Worm (Caenorhabditis elegans) whole organism, late embryonic: ENCODE data around the gene F11A5.9.

Source experiments
- C08G9.2 ChIP-seq: sonication (generic microtip); optimal IDR thresholded peaks from 2 replicates; lab custom pipeline; 2016; ENCODE audit warnings: mild to moderate bottlenecking, missing genetic modification characterization, moderate library complexity, missing compliant biosample characterization
- K09A11.1 ChIP-seq: sonication (generic microtip); optimal IDR thresholded peaks from 2 replicates; lab custom pipeline; 2017; ENCODE audit warnings: antibody characterized with exemption, mild to moderate bottlenecking, missing genetic modification characterization, missing compliant biosample characterization; ENCODE audit not compliant: insufficient read depth
- dve-1 ChIP-seq: sonication (generic microtip); optimal IDR thresholded peaks from 2 replicates; lab custom pipeline; 2017; ENCODE audit warnings: antibody characterized with exemption, mild to moderate bottlenecking, missing genetic modification characterization, missing compliant biosample characterization
- elt-2 ChIP-seq: sonication (generic microtip); optimal IDR thresholded peaks from 2 replicates; lab custom pipeline; 2016; ENCODE audit warnings: missing genetic modification reagents, missing genetic modification characterization, missing compliant biosample characterization
- eyg-1 ChIP-seq: sonication (generic microtip); optimal IDR thresholded peaks from 2 replicates; lab custom pipeline; 2016; ENCODE audit warnings: missing genotype, missing genetic modification characterization, missing compliant biosample characterization
- lim-6 ChIP-seq: sonication (generic microtip); optimal IDR thresholded peaks from 2 replicates; lab custom pipeline; 2016; ENCODE audit warnings: missing genetic modification characterization, missing compliant biosample characterization
- lin-11 ChIP-seq: fragments of 200-800 bp; sonication (Bioruptor generic); optimal IDR thresholded peaks from 2 replicates; lab custom pipeline; 2018; ENCODE audit warnings: mild to moderate bottlenecking, missing genetic modification characterization, missing compliant biosample characterization
- pha-2 ChIP-seq: sonication (generic microtip); optimal IDR thresholded peaks from 2 replicates; lab custom pipeline; 2017; ENCODE audit warnings: mild to moderate bottlenecking, missing genetic modification characterization, missing compliant biosample characterization
- ref-2 ChIP-seq: sonication (generic microtip); optimal IDR thresholded peaks from 2 replicates; lab custom pipeline; 2016; ENCODE audit warnings: missing genetic modification characterization, missing compliant biosample characterization
- unc-3 ChIP-seq, 2 experiments: fragments of 200-800 bp in 1 of 2; sonication (Bioruptor generic) in 1 of 2; sonication (generic microtip) in 1 of 2; conservative IDR thresholded peaks in 1 of 2; optimal IDR thresholded peaks in 1 of 2; 2 replicates each; pipeline versions ENCODE4 v1.3.6 to Lab custom; 2016 to 2022; ENCODE audit warnings: missing compliant biosample characterization in 2 of 2, missing genetic modification characterization in 2 of 2, missing genetic modification reagents in 1 of 2
- unc-86 ChIP-seq: sonication (generic microtip); optimal IDR thresholded peaks from 2 replicates; lab custom pipeline; 2016; ENCODE audit warnings: missing genetic modification characterization, missing compliant biosample characterization

- TF ChIP-seq pha-2 (tag; lab: Kevin White, UChicago) (no peak), lim-6 (tag; lab: Kevin White, UChicago) (no peak), unc-3 (GFP tag; conservative IDR thresholded peaks at IDR 0.05; lab: Robert Waterston, UW) (no peak), unc-3 (tag; optimal IDR thresholded peaks at IDR 0.05; lab: Kevin White, UChicago) (no peak), ref-2 (tag; lab: Kevin White, UChicago) (no peak), dve-1 (tag; lab: Kevin White, UChicago) (no peak), eyg-1 (tag; lab: Kevin White, UChicago) (no peak), elt-2 (tag; lab: Kevin White, UChicago) (no peak), K09A11.1 (tag; lab: Kevin White, UChicago) (no peak), lin-11 (tag; lab: Kevin White, UChicago) (no peak), unc-86 (tag; lab: Kevin White, UChicago) (no peak), C08G9.2 (tag; lab: Kevin White, UChicago) (no peak)
Observed at ce11 chrV:16246579-16246978, 31.9 kb downstream of the F11A5.9 start, which contains the start of gene srh-95.
